Worm (Caenorhabditis elegans) whole organism, L3 larva: Measurements from ENCODE around the gene idpp-14.

Source experiments
- R02D3.7 ChIP-seq: fragments of 150-350 bp; optimal IDR thresholded peaks from 2 replicates; lab custom pipeline; 2014; ENCODE audit warnings: missing biosample characterization, missing genetic modification characterization
- ZK546.5 ChIP-seq: sonication (generic microtip); optimal IDR thresholded peaks from 2 replicates; lab custom pipeline; 2017; ENCODE audit warnings: missing biosample characterization, missing genetic modification characterization
- ama-1 ChIP-seq: fragments of 150-350 bp; optimal IDR thresholded peaks from 2 replicates; lab custom pipeline; 2018
- ceh-16 ChIP-seq: sonication (generic microtip); optimal IDR thresholded peaks from 2 replicates; lab custom pipeline; 2017; ENCODE audit warnings: missing biosample characterization, missing genetic modification characterization
- ceh-28 ChIP-seq: fragments of 150-350 bp; optimal IDR thresholded peaks from 2 replicates; lab custom pipeline; 2014; ENCODE audit warnings: missing biosample characterization, missing genetic modification reagents, missing genetic modification characterization
- ceh-9 ChIP-seq: sonication (generic microtip); optimal IDR thresholded peaks from 2 replicates; lab custom pipeline; 2018; ENCODE audit warnings: missing biosample characterization, missing genetic modification characterization
- egl-27 ChIP-seq: sonication (generic microtip); optimal IDR thresholded peaks from 4 replicates; lab custom pipeline; 2017; ENCODE audit warnings: missing biosample characterization, missing genetic modification reagents, missing genetic modification characterization
- egl-5 ChIP-seq: fragments of 150-350 bp; optimal IDR thresholded peaks from 2 replicates; lab custom pipeline; 2017; ENCODE audit warnings: missing biosample characterization, missing genetic modification reagents, missing genetic modification characterization, inconsistent platforms
- elt-2 ChIP-seq: sonication (generic microtip); optimal IDR thresholded peaks from 2 replicates; lab custom pipeline; 2016; ENCODE audit warnings: missing genetic modification reagents, mild to moderate bottlenecking, missing genetic modification characterization, missing compliant biosample characterization
- elt-3 ChIP-seq, 3 experiments: fragments of 150-350 bp in 1 of 3; sonication (generic microtip) in 2 of 3; optimal IDR thresholded peaks; 2 replicates in 2 of 3; 4 replicates in 1 of 3; lab custom pipeline; 2014 to 2017; ENCODE audit warnings: missing biosample characterization in 3 of 3, missing genetic modification characterization in 3 of 3
- eor-1 ChIP-seq, 2 experiments: fragments of 150-350 bp; optimal IDR thresholded peaks; 2 replicates each; lab custom pipeline; 2014 to 2018; ENCODE audit warnings: missing biosample characterization in 2 of 2, missing genetic modification characterization in 2 of 2
- fkh-2 ChIP-seq: fragments of 150-350 bp; optimal IDR thresholded peaks from 2 replicates; lab custom pipeline; 2014; ENCODE audit warnings: missing biosample characterization, missing genetic modification reagents, missing genetic modification characterization
- hmg-11 ChIP-seq: sonication (generic microtip); optimal IDR thresholded peaks from 2 replicates; lab custom pipeline; 2016; ENCODE audit warnings: missing genetic modification characterization, missing compliant biosample characterization
- jun-1 ChIP-seq: fragments of 150-350 bp; optimal IDR thresholded peaks from 2 replicates; lab custom pipeline; 2014; ENCODE audit warnings: missing biosample characterization, missing genetic modification reagents, missing genetic modification characterization
- lin-39 ChIP-seq: fragments of 150-350 bp; optimal IDR thresholded peaks from 2 replicates; lab custom pipeline; 2018; ENCODE audit warnings: missing biosample characterization, missing genetic modification reagents, missing genetic modification characterization
- lsy-12 ChIP-seq: sonication (generic microtip); optimal IDR thresholded peaks from 2 replicates; lab custom pipeline; 2016; ENCODE audit warnings: mild to moderate bottlenecking, missing genetic modification characterization, missing compliant biosample characterization
- mdl-1 ChIP-seq: fragments of 150-350 bp; optimal IDR thresholded peaks from 2 replicates; lab custom pipeline; 2014; ENCODE audit warnings: missing biosample characterization, missing genetic modification characterization
- mml-1 ChIP-seq: fragments of 150-350 bp; sonication (generic microtip); optimal IDR thresholded peaks from 3 replicates; lab custom pipeline; 2014; ENCODE audit warnings: missing biosample characterization, missing genetic modification characterization
- nfya-1 ChIP-seq: sonication (generic microtip); optimal IDR thresholded peaks from 2 replicates; lab custom pipeline; 2017; ENCODE audit warnings: missing genetic modification characterization, mild to moderate bottlenecking, missing compliant biosample characterization, antibody characterized with exemption, moderate library complexity; ENCODE audit not compliant: insufficient read depth
- nhr-28 ChIP-seq: fragments of 150-350 bp; optimal IDR thresholded peaks from 2 replicates; lab custom pipeline; 2014; ENCODE audit warnings: missing biosample characterization, missing genetic modification characterization
- nhr-77 ChIP-seq: fragments of 150-350 bp; optimal IDR thresholded peaks from 2 replicates; lab custom pipeline; 2014; ENCODE audit warnings: missing biosample characterization, missing genetic modification characterization
- pha-4 ChIP-seq: fragments of 150-350 bp; optimal IDR thresholded peaks from 2 replicates; lab custom pipeline; 2014; ENCODE audit warnings: missing biosample characterization, missing genetic modification reagents, missing genetic modification characterization
- pqm-1 ChIP-seq: fragments of 150-350 bp; optimal IDR thresholded peaks from 2 replicates; lab custom pipeline; 2017; ENCODE audit warnings: missing biosample characterization, missing genetic modification characterization, inconsistent platforms
- sea-2 ChIP-seq: fragments of 150-350 bp; sonication (generic microtip); optimal IDR thresholded peaks from 4 replicates; lab custom pipeline; 2014; ENCODE audit warnings: missing biosample characterization, missing genetic modification reagents, missing genetic modification characterization
- skn-1 ChIP-seq: fragments of 150-350 bp; optimal IDR thresholded peaks from 2 replicates; lab custom pipeline; 2014; ENCODE audit warnings: missing biosample characterization, missing genetic modification characterization
- snpc-4 ChIP-seq: fragments of 150-350 bp; optimal IDR thresholded peaks from 2 replicates; lab custom pipeline; 2014; ENCODE audit warnings: missing biosample characterization, missing genetic modification characterization
- unc-62 ChIP-seq: fragments of 150-350 bp; sonication (generic microtip); optimal IDR thresholded peaks from 4 replicates; lab custom pipeline; 2014; ENCODE audit warnings: missing biosample characterization, missing genetic modification reagents, missing genetic modification characterization
- zag-1 ChIP-seq: fragments of 150-350 bp; optimal IDR thresholded peaks from 2 replicates; lab custom pipeline; 2014; ENCODE audit warnings: missing biosample characterization, missing genetic modification characterization
- ztf-11 ChIP-seq: fragments of 150-350 bp; optimal IDR thresholded peaks from 2 replicates; lab custom pipeline; 2014; ENCODE audit warnings: missing biosample characterization, missing genetic modification characterization
- ztf-4 ChIP-seq: fragments of 150-350 bp; optimal IDR thresholded peaks from 2 replicates; lab custom pipeline; 2014; ENCODE audit warnings: missing biosample characterization, missing genetic modification characterization

idpp-14 gene

DNA sequence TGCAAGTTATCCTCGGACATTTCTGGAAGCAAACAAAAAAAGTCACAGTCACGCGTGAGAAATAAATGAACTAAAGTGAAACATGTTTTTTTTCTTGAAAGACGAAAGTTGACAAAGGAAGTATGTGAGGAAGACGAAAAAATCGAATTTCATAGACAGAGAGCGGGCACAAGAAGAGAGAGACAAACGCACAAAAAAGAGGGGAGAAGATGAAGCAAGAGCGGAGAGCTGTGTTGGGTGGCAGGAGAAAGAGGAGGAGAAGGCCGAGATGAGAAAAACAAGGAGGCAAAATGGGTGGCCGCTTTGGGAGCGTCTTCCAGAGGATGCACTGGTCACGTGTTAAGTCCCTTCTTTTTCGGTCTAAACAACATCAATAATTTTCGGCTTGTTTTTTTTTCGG, 46.6 kb downstream of the idpp-14 start, which contains the start of gene ZK1073.1 (continued):
- no peak for TF ChIP-seq zag-1 (tag; lab: Kevin White, UChicago)
- no peak for TF ChIP-seq unc-62 (GFP tag; lab: Kevin White, UChicago)
- TF ChIP-seq pha-4 (tag; lab: Kevin White, UChicago), result peak; percentile 24
- no peak for TF ChIP-seq sea-2 (GFP tag; lab: Kevin White, UChicago)
- no peak for TF ChIP-seq ceh-28 (tag; lab: Kevin White, UChicago)
- no peak for TF ChIP-seq elt-2 (tag; lab: Kevin White, UChicago)
- no peak for TF ChIP-seq nhr-28 (tag; lab: Kevin White, UChicago)
- no peak for TF ChIP-seq fkh-2 (tag; lab: Kevin White, UChicago)

DNA sequence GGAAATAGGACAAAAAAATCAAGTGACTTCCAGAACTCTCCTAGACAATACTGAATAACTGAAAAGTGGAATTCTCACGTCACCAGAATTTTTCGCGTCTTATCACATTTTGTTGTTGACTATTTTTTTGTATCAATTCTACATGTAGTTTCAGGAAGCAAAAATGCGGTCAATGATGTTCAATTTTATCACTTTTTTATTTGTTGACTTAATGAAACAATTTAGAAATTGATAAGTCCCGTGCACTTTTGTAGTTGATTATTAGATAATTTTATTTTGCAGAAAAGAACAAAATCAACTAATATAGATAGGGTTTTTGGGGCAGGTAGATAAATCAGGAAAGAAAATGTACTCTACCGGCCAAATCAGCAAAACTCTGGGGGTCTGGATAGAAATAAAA, 48.1 kb downstream of the idpp-14 start:
- peak; percentile 77 for TF ChIP-seq pha-4 (tag; lab: Kevin White, UChicago)
- TF ChIP-seq pqm-1 (tag; lab: Kevin White, UChicago), result peak; percentile 77
- no peak for TF ChIP-seq nfya-1
- TF ChIP-seq elt-2 (tag; lab: Kevin White, UChicago), result peak; percentile 82

DNA sequence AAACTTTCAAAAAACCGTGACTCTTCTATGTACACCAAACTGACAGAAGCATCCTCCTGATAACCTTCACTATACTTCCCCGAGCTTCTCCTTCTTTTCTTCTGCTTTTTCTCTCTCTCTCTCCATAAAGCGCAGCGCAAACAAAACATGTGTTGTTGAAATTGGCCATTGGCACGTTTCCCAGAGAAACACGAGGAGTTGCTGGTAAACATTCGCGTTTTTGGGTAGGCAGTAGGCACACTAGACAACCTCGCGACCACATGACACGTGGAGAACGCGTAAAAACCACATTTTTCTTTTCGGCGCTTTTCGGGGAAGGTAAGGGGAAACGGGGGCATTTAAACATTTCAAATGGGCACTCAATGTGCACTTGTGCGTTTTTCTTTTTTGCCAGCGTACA, 48.9 kb downstream of the idpp-14 start:
- TF ChIP-seq elt-3 (tag; optimal IDR thresholded peaks at IDR 0.05; lab: Kevin White, UChicago), result no peak
- no peak for TF ChIP-seq nhr-77 (tag; lab: Kevin White, UChicago)
- TF ChIP-seq egl-5 (tag; lab: Kevin White, UChicago), result peak; percentile 88
- peak; percentile 64 for TF ChIP-seq pqm-1 (tag; lab: Kevin White, UChicago)
- TF ChIP-seq hmg-11, result peak; percentile 25
- TF ChIP-seq mdl-1 (tag; lab: Kevin White, UChicago), result peak; percentile 68
- TF ChIP-seq nfya-1, result peak; percentile 61
- no peak for TF ChIP-seq R02D3.7 (tag; lab: Kevin White, UChicago)
- no peak for TF ChIP-seq eor-1 (tag; optimal IDR thresholded peaks at IDR 0.05; lab: Kevin White, UChicago)
- peak; percentile 41 for TF ChIP-seq snpc-4 (tag; lab: Kevin White, UChicago)
- TF ChIP-seq elt-2 (tag; lab: Kevin White, UChicago), result peak; percentile 76
- TF ChIP-seq lin-39 (tag; lab: Kevin White, UChicago), result peak; percentile 55
- TF ChIP-seq pha-4 (tag; lab: Kevin White, UChicago), result peak; percentile 98
- TF ChIP-seq jun-1 (tag; lab: Kevin White, UChicago), result peak; percentile 27
- TF ChIP-seq ama-1 (lab: Kevin White, UChicago), result peak; percentile 47

ce11 chrX:16133815-16134214, 51.7 kb downstream of the idpp-14 start:
- TF ChIP-seq nhr-77 (tag; lab: Kevin White, UChicago) (no peak), ceh-9 (tag; lab: Kevin White, UChicago) (no peak), R02D3.7 (tag; lab: Kevin White, UChicago) (no peak), egl-27 (no peak), lin-39 (tag; lab: Kevin White, UChicago) (peak; percentile 80), ztf-11 (tag; lab: Kevin White, UChicago) (no peak), ceh-16 (tag; lab: Kevin White, UChicago) (no peak), mml-1 (no peak), nfya-1 (peak; percentile 69), unc-62 (GFP tag; lab: Kevin White, UChicago) (no peak), hmg-11 (peak; percentile 53), ztf-4 (no peak), egl-5 (tag; lab: Kevin White, UChicago) (peak; percentile 21), skn-1 (no peak), lsy-12 (tag; lab: Kevin White, UChicago) (no peak), ZK546.5 (tag; lab: Kevin White, UChicago) (no peak)
